Fruit fly (Drosophila melanogaster): Measurements from ENCODE around the gene CG13309.

The CG13309 gene

DNA sequence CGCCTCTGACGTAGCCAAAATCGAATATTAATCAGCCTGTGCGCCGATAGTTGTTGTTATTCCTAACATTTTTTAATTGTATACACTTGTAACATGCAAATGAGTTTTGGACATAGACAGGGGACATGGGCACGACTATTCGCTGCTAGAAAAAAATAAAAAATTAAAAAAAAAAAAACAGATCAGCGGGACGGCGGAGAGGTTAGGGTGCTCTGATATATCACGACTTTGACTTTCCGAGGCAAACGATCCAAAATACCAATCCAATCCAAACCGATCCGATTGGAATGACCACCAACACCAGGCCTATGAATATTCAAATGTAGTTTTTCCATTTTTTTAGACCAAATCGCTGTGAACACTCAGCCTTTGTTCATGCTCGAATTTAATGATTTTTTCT, 50.6 kb downstream of the CG13309 start:
- TF ChIP-seq cnc (optimal IDR thresholded peaks at IDR 0.05) (no peak), CG33017 (tag; optimal IDR thresholded peaks at IDR 0.05) (no peak), kay (GFP tag; ENCODE audit: borderline replicate concordance) (no peak), Mnt (GFP tag; optimal IDR thresholded peaks at IDR 0.05) (no peak), CG14711 (tag; optimal IDR thresholded peaks at IDR 0.05) (no peak), CG12768 (GFP tag; optimal IDR thresholded peaks at IDR 0.05) (no peak)

Measured in whole organism, adult.